Fruit fly (Drosophila melanogaster) whole organism, prepupa: ENCODE measurements around the gene CG13670.

Experiments
- CG32006 ChIP-seq: fragments of 200-800 bp; sonication (Bioruptor generic); optimal IDR thresholded peaks from 3 replicates; lab custom pipeline; 2017; ENCODE audit warnings: missing biosample characterization, mild to moderate bottlenecking, missing genetic modification characterization
- CG3919 ChIP-seq: fragments of 200-800 bp; sonication (Bioruptor generic); optimal IDR thresholded peaks from 3 replicates; lab custom pipeline; 2016; ENCODE audit warnings: missing biosample characterization, missing genetic modification characterization
- CG6792 ChIP-seq: fragments of 200-800 bp; sonication (Bioruptor generic); optimal IDR thresholded peaks from 3 replicates; lab custom pipeline; 2016; ENCODE audit warnings: missing biosample characterization, missing genetic modification characterization
- Ets21C ChIP-seq: fragments of 200-800 bp; sonication (Bioruptor generic); optimal IDR thresholded peaks from 3 replicates; lab custom pipeline; 2016; ENCODE audit warnings: missing biosample characterization, missing genetic modification characterization
- Met ChIP-seq: fragments of 200-800 bp; sonication (Bioruptor generic); optimal IDR thresholded peaks from 3 replicates; lab custom pipeline; 2016; ENCODE audit warnings: missing biosample characterization, missing genetic modification characterization
- OdsH ChIP-seq: fragments of 200-800 bp; sonication (Bioruptor generic); optimal IDR thresholded peaks from 3 replicates; lab custom pipeline; 2016; ENCODE audit warnings: missing biosample characterization, missing genetic modification characterization
- Smox ChIP-seq: fragments of 200-800 bp; sonication (Bioruptor generic); optimal IDR thresholded peaks from 3 replicates; lab custom pipeline; 2016; ENCODE audit warnings: missing biosample characterization, missing genetic modification characterization
- Sox14 ChIP-seq: fragments of 200-800 bp; sonication (Bioruptor generic); optimal IDR thresholded peaks from 3 replicates; lab custom pipeline; 2016; ENCODE audit warnings: missing biosample characterization, missing genetic modification characterization
- dac ChIP-seq: fragments of 200-800 bp; sonication (Bioruptor generic); optimal IDR thresholded peaks from 2 replicates; lab custom pipeline; 2017; ENCODE audit warnings: missing biosample characterization, mild to moderate bottlenecking, missing genetic modification characterization
- fd59A ChIP-seq: fragments of 200-800 bp; sonication (Bioruptor generic); optimal IDR thresholded peaks from 2 replicates; lab custom pipeline; 2017; ENCODE audit warnings: missing biosample characterization, mild to moderate bottlenecking, missing genetic modification characterization, missing genetic modification reagents
- fd85E ChIP-seq: fragments of 200-800 bp; sonication (Bioruptor generic); optimal IDR thresholded peaks from 3 replicates; lab custom pipeline; 2016; ENCODE audit warnings: missing biosample characterization, missing genetic modification characterization

dm6 chr3L:8296941-8297340, 23.6 kb upstream of the CG13670 start, which contains the start of gene Rab19:
- TF ChIP-seq Sox14 (GFP tag; lab: Kevin White, UChicago) (no peak), OdsH (GFP tag; lab: Kevin White, UChicago) (no peak), fd85E (no peak), Ets21C (no peak), CG3919 (GFP tag; lab: Kevin White, UChicago) (no peak), Smox (no peak), CG32006 (GFP tag; lab: Kevin White, UChicago) (no peak), CG6792 (GFP tag; lab: Kevin White, UChicago) (no peak), fd59A (GFP tag; lab: Kevin White, UChicago) (no peak), dac (GFP tag; lab: Kevin White, UChicago) (no peak), Met (no peak)
